Worm (Caenorhabditis elegans) whole organism, early embryonic: ENCODE results near the gene spop-1.

ENCODE experiments used
- scrt-1 ChIP-seq: fragments of 200-800 bp; sonication (Bioruptor generic); IDR thresholded peaks from 2 replicates; pipeline ENCODE4 v1.3.6; 2022; ENCODE audit warnings: missing genetic modification characterization, missing compliant biosample characterization
- tra-4 ChIP-seq: sonication (generic microtip); optimal IDR thresholded peaks from 2 replicates; lab custom pipeline; 2017; ENCODE audit warnings: missing genetic modification characterization, missing compliant biosample characterization

DNA sequence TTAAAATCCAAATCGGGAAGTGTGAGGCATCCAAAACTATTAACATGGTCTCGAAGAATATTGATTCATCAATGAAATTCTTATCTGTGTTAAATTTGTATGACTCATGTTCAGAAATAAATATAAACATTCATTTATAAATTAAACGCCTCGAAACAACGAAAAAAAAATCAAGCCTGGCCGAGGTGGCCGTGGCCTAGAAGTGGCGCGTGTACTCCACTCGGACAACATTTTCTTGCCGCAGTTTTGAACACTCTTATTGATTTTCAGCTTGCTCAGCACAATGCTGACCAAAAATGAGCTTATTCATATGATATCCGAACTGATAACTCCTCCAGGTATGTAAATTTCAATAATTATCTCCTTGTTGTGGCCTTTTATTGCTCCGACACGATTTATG, 33.7 kb downstream of the spop-1 start, which contains the start of gene ekl-6:
- no peak for TF ChIP-seq scrt-1 (GFP tag; lab: Robert Waterston, UW)
- TF ChIP-seq tra-4 (tag; lab: Kevin White, UChicago), result no peak
